Worm (Caenorhabditis elegans): Measurements from ENCODE around the gene gbb-1.

Gene gbb-1

ce11 chrX:2945950-2946349 is 11.8 kb upstream of the gbb-1 start:
- TF ChIP-seq sem-4 (tag; optimal IDR thresholded peaks at IDR 0.05) (no peak), lin-39 (tag; optimal IDR thresholded peaks at IDR 0.05) (no peak), lin-13 (GFP tag; optimal IDR thresholded peaks at IDR 0.05) (no peak), ceh-16 (tag; optimal IDR thresholded peaks at IDR 0.05) (no peak), alr-1 (tag; optimal IDR thresholded peaks at IDR 0.05) (no peak)

ce11 chrX:2946508-2947005 is 11.2 kb upstream of the gbb-1 start, which contains the start of the genes Y41G9A.10 and Y41G9A.5:
Gene Y41G9A.10, minus strand, starts transcription at chrX:2946558.
Gene Y41G9A.5, plus strand, starts transcription at chrX:2946667.
- TF ChIP-seq sma-3 (GFP tag; optimal IDR thresholded peaks at IDR 0.05), result peak; percentile 61
- TF ChIP-seq fos-1 (tag; optimal IDR thresholded peaks at IDR 0.05), result peak; percentile 34
- TF ChIP-seq lin-11 (tag; optimal IDR thresholded peaks at IDR 0.05), result no peak
- TF ChIP-seq nhr-25 (tag; optimal IDR thresholded peaks at IDR 0.05), result peak; percentile 22
- TF ChIP-seq nhr-129 (tag; optimal IDR thresholded peaks at IDR 0.05), result peak; percentile 31
- peak; percentile 38 for TF ChIP-seq nhr-21 (tag; optimal IDR thresholded peaks at IDR 0.05)
- TF ChIP-seq zag-1 (tag; optimal IDR thresholded peaks at IDR 0.05), result no peak
- TF ChIP-seq nhr-23 (tag; optimal IDR thresholded peaks at IDR 0.05), result no peak
- TF ChIP-seq R02D3.7 (tag; optimal IDR thresholded peaks at IDR 0.05), result no peak
- peak; percentile 44 for TF ChIP-seq sma-9 (GFP tag; optimal IDR thresholded peaks at IDR 0.05)
- TF ChIP-seq sma-9 (tag; optimal IDR thresholded peaks at IDR 0.05), result no peak
- TF ChIP-seq lsy-2 (tag; optimal IDR thresholded peaks at IDR 0.05), result no peak
- peak; percentile 36 for TF ChIP-seq blmp-1 (tag; optimal IDR thresholded peaks at IDR 0.05; ENCODE audit: insufficient read depth)

- no peak for TF ChIP-seq crh-2 (tag; optimal IDR thresholded peaks at IDR 0.05)
- TF ChIP-seq unc-62 (GFP tag; optimal IDR thresholded peaks at IDR 0.05), result no peak
- TF ChIP-seq lin-11 (tag; optimal IDR thresholded peaks at IDR 0.05), result no peak
- TF ChIP-seq lin-39 (tag; optimal IDR thresholded peaks at IDR 0.05), result no peak
- no peak for TF ChIP-seq unc-55 (GFP tag; optimal IDR thresholded peaks at IDR 0.05)
- no peak for TF ChIP-seq nhr-11 (tag; optimal IDR thresholded peaks at IDR 0.05)
- no peak for TF ChIP-seq C34F6.9 (tag; optimal IDR thresholded peaks at IDR 0.05)
- TF ChIP-seq alr-1 (tag; optimal IDR thresholded peaks at IDR 0.05), result no peak
- TF ChIP-seq snpc-4 (tag; optimal IDR thresholded peaks at IDR 0.05), result no peak
- TF ChIP-seq ama-1 (optimal IDR thresholded peaks at IDR 0.05), result no peak
- TF ChIP-seq elt-3 (tag; optimal IDR thresholded peaks at IDR 0.05), result no peak
- no peak for TF ChIP-seq sem-4 (tag; optimal IDR thresholded peaks at IDR 0.05)
- TF ChIP-seq nhr-129 (tag; optimal IDR thresholded peaks at IDR 0.05), result peak; percentile 28
- TF ChIP-seq sma-9 (GFP tag; optimal IDR thresholded peaks at IDR 0.05), result peak; percentile 32
- TF ChIP-seq sma-9 (tag; optimal IDR thresholded peaks at IDR 0.05), result no peak
- TF ChIP-seq fos-1 (tag; optimal IDR thresholded peaks at IDR 0.05), result no peak
- no peak for TF ChIP-seq gmeb-1 (tag; optimal IDR thresholded peaks at IDR 0.05)
- no peak for TF ChIP-seq egl-27 (tag; optimal IDR thresholded peaks at IDR 0.05)
- no peak for TF ChIP-seq R02D3.7 (tag; optimal IDR thresholded peaks at IDR 0.05)
- peak; percentile 45 for TF ChIP-seq F13H6.1 (tag; optimal IDR thresholded peaks at IDR 0.05)
- no peak for TF ChIP-seq skn-1 (tag; optimal IDR thresholded peaks at IDR 0.05)
- TF ChIP-seq lin-13 (GFP tag; optimal IDR thresholded peaks at IDR 0.05), result no peak
- no peak for TF ChIP-seq mdl-1 (tag; optimal IDR thresholded peaks at IDR 0.05)
- no peak for TF ChIP-seq peb-1 (tag; optimal IDR thresholded peaks at IDR 0.05)
- no peak for TF ChIP-seq dmd-4 (tag; optimal IDR thresholded peaks at IDR 0.05)
Observed at ce11 chrX:2950234-2950633, 7.5 kb upstream of the gbb-1 start.

ce11 chrX:2953522-2954032 is 4.2 kb upstream of the gbb-1 start:
- no peak for TF ChIP-seq lin-13 (GFP tag; optimal IDR thresholded peaks at IDR 0.05)
- no peak for TF ChIP-seq sma-3 (GFP tag; optimal IDR thresholded peaks at IDR 0.05)
- no peak for TF ChIP-seq nhr-237 (tag; optimal IDR thresholded peaks at IDR 0.05)
- no peak for TF ChIP-seq gmeb-1 (tag; optimal IDR thresholded peaks at IDR 0.05)
- no peak for TF ChIP-seq lin-39 (tag; optimal IDR thresholded peaks at IDR 0.05)
- TF ChIP-seq nhr-6 (tag; optimal IDR thresholded peaks at IDR 0.05), result no peak
- no peak for TF ChIP-seq ZK546.5 (tag; optimal IDR thresholded peaks at IDR 0.05)
- TF ChIP-seq mdl-1 (tag; optimal IDR thresholded peaks at IDR 0.05), result no peak

All from whole organism, L2 larva.